Worm (Caenorhabditis elegans): ENCODE data around the gene phf-14.
"Not testable (repeated sequence)": the region's sequence is repeated elsewhere in the genome, so short reads cannot be mapped to it uniquely, and the experiment has no call there.

phf-14 gene

ce11 chrV:17871049-17871448, at the start of gene phf-14:
TSS of gene phf-14 (plus strand) at chrV:17871393.
- no peak for TF ChIP-seq him-1 (tag; optimal IDR thresholded peaks at IDR 0.05)
- TF ChIP-seq W03F9.2 (tag; optimal IDR thresholded peaks at IDR 0.05) = peak; percentile 76

- no peak for TF ChIP-seq him-1 (tag; optimal IDR thresholded peaks at IDR 0.05)
- no peak for TF ChIP-seq dao-5 (tag; optimal IDR thresholded peaks at IDR 0.05)
Measured at ce11 chrV:17821805-17822204, 49.4 kb upstream of the phf-14 start, which contains the start of gene srh-300. TSS of gene srh-300 (plus strand) at chrV:17822105.

ce11 chrV:17824610-17825009, 46.6 kb upstream of the phf-14 start, which contains the start of gene srh-301:
TSS of gene srh-301 (plus strand) at chrV:17824910.
- no peak for TF ChIP-seq W03F9.2 (tag; optimal IDR thresholded peaks at IDR 0.05)
- no peak for TF ChIP-seq him-1 (tag; optimal IDR thresholded peaks at IDR 0.05)
- no peak for TF ChIP-seq dao-5 (tag; optimal IDR thresholded peaks at IDR 0.05)

ce11 chrV:17828310-17828709, 42.9 kb upstream of the phf-14 start, which contains the start of gene srh-304:
TSS of gene srh-304 (plus strand) at chrV:17828610.
- TF ChIP-seq dao-5 (tag; optimal IDR thresholded peaks at IDR 0.05) = no peak
- TF ChIP-seq him-1 (tag; optimal IDR thresholded peaks at IDR 0.05) = no peak
- TF ChIP-seq W03F9.2 (tag; optimal IDR thresholded peaks at IDR 0.05) = no peak

ce11 chrV:17831350-17831749, 39.8 kb upstream of the phf-14 start, which contains the start of gene srh-303:
TSS of gene srh-303 (plus strand) at chrV:17831650.
- TF ChIP-seq him-1 (tag; optimal IDR thresholded peaks at IDR 0.05) (no peak), W03F9.2 (tag; optimal IDR thresholded peaks at IDR 0.05) (no peak), dao-5 (tag; optimal IDR thresholded peaks at IDR 0.05) (no peak)

- TF ChIP-seq dao-5 (tag; optimal IDR thresholded peaks at IDR 0.05) (no peak), him-1 (tag; optimal IDR thresholded peaks at IDR 0.05) (no peak), W03F9.2 (tag; optimal IDR thresholded peaks at IDR 0.05) (no peak)
Measured at ce11 chrV:17844106-17844505, 27.1 kb upstream of the phf-14 start, which contains the start of gene srh-286. TSS of gene srh-286 (minus strand) at chrV:17844206.

ce11 chrV:17845370-17845967, 25.7 kb upstream of the phf-14 start:
- no peak for TF ChIP-seq dao-5 (tag; optimal IDR thresholded peaks at IDR 0.05)

- no peak for TF ChIP-seq him-1 (tag; optimal IDR thresholded peaks at IDR 0.05)
- TF ChIP-seq dao-5 (tag; optimal IDR thresholded peaks at IDR 0.05) = no peak
- TF ChIP-seq W03F9.2 (tag; optimal IDR thresholded peaks at IDR 0.05) = no peak
Measured at ce11 chrV:17855889-17856288, 15.3 kb upstream of the phf-14 start, which contains the start of gene tcc-1. TSS of gene tcc-1 (minus strand) at chrV:17855989.

ce11 chrV:17857901-17858300, 13.3 kb upstream of the phf-14 start:
- no peak for TF ChIP-seq dao-5 (tag; optimal IDR thresholded peaks at IDR 0.05)
- TF ChIP-seq him-1 (tag; optimal IDR thresholded peaks at IDR 0.05) = peak; percentile 71

- TF ChIP-seq dao-5 (tag; optimal IDR thresholded peaks at IDR 0.05) (no peak), him-1 (tag; optimal IDR thresholded peaks at IDR 0.05) (no peak), W03F9.2 (tag; optimal IDR thresholded peaks at IDR 0.05) (no peak)
Measured at ce11 chrV:17859065-17859464, 12.1 kb upstream of the phf-14 start.

ce11 chrV:17859519-17859918, 11.7 kb upstream of the phf-14 start:
- TF ChIP-seq dao-5 (tag; optimal IDR thresholded peaks at IDR 0.05) (no peak), him-1 (tag; optimal IDR thresholded peaks at IDR 0.05) (no peak), W03F9.2 (tag; optimal IDR thresholded peaks at IDR 0.05) (no peak)

ce11 chrV:17865309-17865708, 5.9 kb upstream of the phf-14 start, which contains the start of gene Y59A8A.8:
TSS of gene Y59A8A.8 (plus strand) at chrV:17865609.
- not testable (repeated sequence) for TF ChIP-seq him-1, W03F9.2, dao-5 (tag; optimal IDR thresholded peaks at IDR 0.05)

ce11 chrV:17870569-17870968, 624 bp upstream of the phf-14 start, which contains the start of gene csn-1:
TSS of gene csn-1 (minus strand) at chrV:17870651.
- TF ChIP-seq him-1 (tag; optimal IDR thresholded peaks at IDR 0.05) = no peak
- no peak for TF ChIP-seq dao-5 (tag; optimal IDR thresholded peaks at IDR 0.05)

ce11 chrV:17888939-17889338, 17.7 kb downstream of the phf-14 start, which contains the start of gene C06H5.6:
TSS of gene C06H5.6 (minus strand) at chrV:17888984.
- TF ChIP-seq W03F9.2 (tag; optimal IDR thresholded peaks at IDR 0.05) (no peak), dao-5 (tag; optimal IDR thresholded peaks at IDR 0.05) (no peak)

ce11 chrV:17891317-17891716, 20.1 kb downstream of the phf-14 start:
- TF ChIP-seq dao-5 (tag; optimal IDR thresholded peaks at IDR 0.05) (no peak), him-1 (tag; optimal IDR thresholded peaks at IDR 0.05) (no peak), W03F9.2 (tag; optimal IDR thresholded peaks at IDR 0.05) (no peak)

Measured in whole organism, L4/young adult.